Fruit fly (Drosophila melanogaster) whole organism, adult: Measurements from ENCODE around the gene fy.

ENCODE experiments used
- CG1620 ChIP-seq: fragments of 200-800 bp; sonication (Bioruptor generic); optimal IDR thresholded peaks from 2 replicates; lab custom pipeline; 2016; ENCODE audit warnings: missing biosample characterization, missing genetic modification characterization
- CG7045 ChIP-seq: fragments of 200-800 bp; sonication (Bioruptor generic); optimal IDR thresholded peaks from 2 replicates; lab custom pipeline; 2017; ENCODE audit warnings: missing biosample characterization, mild to moderate bottlenecking, missing genetic modification characterization
- pad ChIP-seq: fragments of 200-800 bp; sonication (Bioruptor generic); optimal IDR thresholded peaks from 3 replicates; lab custom pipeline; 2017; ENCODE audit warnings: missing biosample characterization, missing genetic modification characterization, mild to moderate bottlenecking, moderate library complexity, missing genetic modification reagents

- no peak for TF ChIP-seq pad (GFP tag; lab: Kevin White, UChicago)
- no peak for TF ChIP-seq CG1620 (GFP tag; lab: Kevin White, UChicago)
- TF ChIP-seq CG7045: no peak
Observed at dm6 chr2L:8432130-8432529, 29.1 kb upstream of the fy start.
